Worm (Caenorhabditis elegans) whole organism, young adult: ENCODE data around the gene grl-11.

Experiments
- C06A6.2 ChIP-seq: fragments of 200-800 bp; sonication (Bioruptor generic); conservative IDR thresholded peaks from 2 replicates; pipeline ENCODE4 v1.3.6; 2022; ENCODE audit warnings: missing genetic modification characterization, missing compliant biosample characterization
- F57A8.1 ChIP-seq: fragments of 200-800 bp; sonication (Bioruptor generic); optimal IDR thresholded peaks from 2 replicates; lab custom pipeline; 2018; ENCODE audit warnings: mild to moderate bottlenecking, missing genetic modification characterization, moderate library complexity, missing compliant biosample characterization
- ama-1 ChIP-seq, 3 experiments: fragments of 150-350 bp in 1 of 3; sonication (generic microtip) in 2 of 3; optimal IDR thresholded peaks; 2 replicates each; lab custom pipeline; 2014 to 2018; ENCODE audit warnings: missing biosample characterization in 2 of 3, missing genetic modification characterization in 2 of 3, missing genetic modification reagents in 2 of 3
- cebp-1 ChIP-seq, 2 experiments: fragments of 200-800 bp in 1 of 2; sonication (Bioruptor generic) in 1 of 2; sonication (generic microtip) in 1 of 2; IDR thresholded peaks in 1 of 2; optimal IDR thresholded peaks in 1 of 2; 2 replicates each; pipeline versions ENCODE4 v1.3.6 to Lab custom; 2017 to 2022; ENCODE audit warnings: missing compliant biosample characterization in 2 of 2, missing genetic modification characterization in 2 of 2, mild to moderate bottlenecking in 1 of 2, missing genetic modification reagents in 1 of 2, moderate library complexity in 1 of 2
- chd-7 ChIP-seq: sonication (generic microtip); optimal IDR thresholded peaks from 2 replicates; lab custom pipeline; 2016; ENCODE audit warnings: mild to moderate bottlenecking, missing genetic modification characterization, moderate library complexity, missing compliant biosample characterization
- pbrm-1 ChIP-seq: fragments of 200-800 bp; sonication (Bioruptor generic); IDR thresholded peaks from 2 replicates; pipeline ENCODE4 v1.3.6; 2022; ENCODE audit warnings: missing genetic modification reagents, missing genetic modification characterization, missing compliant biosample characterization
- pha-4 ChIP-seq: fragments of 150-350 bp; sonication (generic microtip); optimal IDR thresholded peaks from 2 replicates; lab custom pipeline; 2014; ENCODE audit warnings: missing biosample characterization, missing genetic modification reagents, missing genetic modification characterization
- ztf-25 ChIP-seq: fragments of 200-800 bp; sonication (Bioruptor generic); IDR thresholded peaks from 2 replicates; pipeline ENCODE4 v1.3.6; 2022; ENCODE audit warnings: missing genetic modification reagents, missing genetic modification characterization, missing compliant biosample characterization
- ztf-6 ChIP-seq: fragments of 200-800 bp; sonication (Bioruptor generic); IDR thresholded peaks from 2 replicates; pipeline ENCODE4 v1.3.6; 2022; ENCODE audit warnings: missing genetic modification reagents, missing genetic modification characterization, missing compliant biosample characterization

DNA sequence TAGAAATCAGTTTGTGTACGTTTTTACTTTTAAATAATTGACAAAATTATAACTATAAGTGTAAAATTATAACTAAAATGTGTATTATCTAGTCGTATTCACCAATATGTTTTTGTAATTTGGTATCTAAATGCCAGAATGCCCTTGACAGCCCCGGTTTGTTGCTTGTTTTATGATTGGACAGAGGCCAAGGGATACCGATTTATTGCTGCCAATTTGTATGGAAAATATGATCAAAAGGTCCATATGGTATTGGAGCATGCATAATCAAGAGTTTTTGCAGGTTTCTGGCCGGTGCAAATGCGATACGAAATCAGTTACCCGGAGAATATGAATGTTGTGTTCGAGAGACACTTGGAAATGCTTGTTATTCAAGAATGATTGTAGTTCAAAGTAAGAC lies 2.4 kb downstream of the grl-11 start:
- TF ChIP-seq C06A6.2 (GFP tag; lab: Robert Waterston, UW) (no peak), ama-1 (optimal IDR thresholded peaks at IDR 0.05; lab: Kevin White, UChicago) (no peak), ama-1 (GFP tag; optimal IDR thresholded peaks at IDR 0.05; lab: Kevin White, UChicago) (no peak), ztf-6 (GFP tag; lab: Robert Waterston, UW) (no peak), pha-4 (no peak), ztf-25 (GFP tag; lab: Robert Waterston, UW) (no peak), F57A8.1 (GFP tag; lab: Kevin White, UChicago) (no peak), cebp-1 (GFP tag; IDR thresholded peaks at IDR 0.05; lab: Robert Waterston, UW) (no peak), cebp-1 (tag; optimal IDR thresholded peaks at IDR 0.05; lab: Kevin White, UChicago) (no peak), chd-7 (tag; lab: Kevin White, UChicago) (no peak), pbrm-1 (GFP tag; lab: Robert Waterston, UW) (no peak)
